Fruit fly (Drosophila melanogaster): ENCODE data around the gene toc.

DNA sequence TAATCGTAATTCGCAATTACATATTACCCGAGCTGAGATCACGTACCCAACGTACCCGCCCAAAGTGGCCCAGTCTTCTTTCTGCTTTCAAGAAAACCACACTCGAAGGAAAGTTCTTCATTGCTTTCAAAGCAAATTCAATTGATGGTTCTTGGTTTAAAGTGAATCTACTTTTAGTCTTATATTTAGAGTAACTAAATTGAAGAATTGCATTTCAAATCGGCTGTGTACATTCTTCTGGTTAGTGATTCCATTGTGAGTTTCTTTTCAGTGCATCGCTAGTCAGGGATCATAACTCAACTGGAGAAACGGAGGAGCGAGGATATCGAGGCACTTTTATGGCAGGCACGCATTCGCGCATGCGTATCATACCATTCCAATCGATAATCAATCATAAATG, 7.1 kb upstream of the toc start:
- no peak for TF ChIP-seq achi (GFP tag; optimal IDR thresholded peaks at IDR 0.05)
- no peak for TF ChIP-seq CG34406 (GFP tag; optimal IDR thresholded peaks at IDR 0.05)
- no peak for TF ChIP-seq Lpt (GFP tag; optimal IDR thresholded peaks at IDR 0.05)
- TF ChIP-seq Ets96B (tag; optimal IDR thresholded peaks at IDR 0.05): peak; percentile 14
